Fruit fly (Drosophila melanogaster) whole organism, embryonic: ENCODE data around the gene AlaRS.

ENCODE experiments used
- CG17912 ChIP-seq: fragments of 200-800 bp; sonication (Bioruptor generic); optimal IDR thresholded peaks from 2 replicates; lab custom pipeline; 2018; ENCODE audit warnings: missing biosample characterization, mild to moderate bottlenecking, missing genetic modification characterization
- Sin3A ChIP-seq: fragments of >200 bp; optimal IDR thresholded peaks from 2 replicates; lab custom pipeline; 2018
- yki ChIP-seq: fragments of >200 bp; optimal IDR thresholded peaks from 3 replicates; lab custom pipeline; 2018

dm6 chr2L:8392298-8392697 lies 10.7 kb upstream of the AlaRS start, which contains the start of gene CG42820:
- no peak for TF ChIP-seq yki
- no peak for TF ChIP-seq CG17912 (GFP tag; lab: Kevin White, UChicago)
- TF ChIP-seq Sin3A (lab: Kevin White, UChicago), result no peak
